Fruit fly (Drosophila melanogaster) whole organism: ENCODE results near the gene CG14410.

Source experiments
- Dll ChIP-seq: fragments of >200 bp; optimal IDR thresholded peaks from 2 replicates; lab custom pipeline; 2017
- EcR ChIP-seq, 2 experiments: fragments of >200 bp; optimal IDR thresholded peaks; 2 replicates each; lab custom pipeline; 2017; ENCODE audit warnings: missing biosample characterization in 2 of 2, missing genetic modification characterization in 2 of 2, missing genetic modification reagents in 2 of 2
- pan ChIP-seq: fragments of >200 bp; optimal IDR thresholded peaks from 2 replicates; lab custom pipeline; 2017
- psq ChIP-seq: fragments of >200 bp; optimal IDR thresholded peaks from 2 replicates; lab custom pipeline; 2017
- usp ChIP-seq: fragments of >200 bp; optimal IDR thresholded peaks from 2 replicates; lab custom pipeline; 2017; ENCODE audit warnings: missing biosample characterization, missing genetic modification characterization, mixed read lengths

DNA sequence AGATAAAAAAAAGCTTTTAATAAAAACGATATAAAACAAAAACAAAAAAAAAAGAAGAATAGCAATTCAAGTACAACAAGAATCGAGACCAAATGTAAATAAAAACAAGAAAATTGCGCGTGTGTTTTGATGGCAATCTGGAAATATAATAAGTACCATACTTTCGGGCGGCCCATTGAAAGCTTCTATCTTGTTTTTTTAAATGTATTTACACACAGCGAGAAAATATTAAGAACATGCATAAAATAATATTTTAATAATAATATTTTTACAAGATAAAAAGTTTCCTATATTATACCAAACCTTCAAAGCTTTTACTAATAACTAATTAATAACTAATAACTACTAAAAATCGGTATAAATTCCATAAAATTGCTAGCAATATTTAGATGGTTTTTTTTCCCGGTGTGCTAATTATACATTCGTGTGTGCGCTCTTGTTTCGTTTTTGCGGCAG is 3.9 kb downstream of the CG14410 start:
- no peak for TF ChIP-seq psq (lab: Kevin White, UChicago)
- no peak for TF ChIP-seq EcR (GFP tag; optimal IDR thresholded peaks at IDR 0.05; lab: Kevin White, UChicago)
- TF ChIP-seq usp = no peak
- no peak for TF ChIP-seq Dll
- no peak for TF ChIP-seq pan (lab: Kevin White, UChicago)
